Worm (Caenorhabditis elegans) whole organism, L4 larva: ENCODE data around the gene flp-25.

ENCODE experiments used
- F37D6.2 ChIP-seq: sonication (generic microtip); optimal IDR thresholded peaks from 2 replicates; lab custom pipeline; 2016; ENCODE audit warnings: mild to moderate bottlenecking, missing genetic modification characterization, missing compliant biosample characterization
- Y75B8A.6 ChIP-seq: fragments of 200-800 bp; sonication (Bioruptor generic); IDR thresholded peaks from 2 replicates; pipeline ENCODE4 v1.3.6; 2022; ENCODE audit warnings: missing genetic modification reagents, missing genetic modification characterization, missing compliant biosample characterization
- pqm-1 ChIP-seq: sonication (generic microtip); optimal IDR thresholded peaks from 2 replicates; lab custom pipeline; 2017; ENCODE audit warnings: missing biosample characterization, missing genetic modification characterization
- unc-62 ChIP-seq, 3 experiments: fragments of 150-350 bp in 1 of 3; sonication (generic microtip); optimal IDR thresholded peaks in 2 of 3; peaks in 1 of 3; 1 replicate in 1 of 3; 2 replicates in 2 of 3; lab custom pipeline; 2014 to 2017; ENCODE audit warnings: missing biosample characterization in 3 of 3, missing genetic modification characterization in 3 of 3, missing genetic modification reagents in 3 of 3, missing genotype in 1 of 3

DNA sequence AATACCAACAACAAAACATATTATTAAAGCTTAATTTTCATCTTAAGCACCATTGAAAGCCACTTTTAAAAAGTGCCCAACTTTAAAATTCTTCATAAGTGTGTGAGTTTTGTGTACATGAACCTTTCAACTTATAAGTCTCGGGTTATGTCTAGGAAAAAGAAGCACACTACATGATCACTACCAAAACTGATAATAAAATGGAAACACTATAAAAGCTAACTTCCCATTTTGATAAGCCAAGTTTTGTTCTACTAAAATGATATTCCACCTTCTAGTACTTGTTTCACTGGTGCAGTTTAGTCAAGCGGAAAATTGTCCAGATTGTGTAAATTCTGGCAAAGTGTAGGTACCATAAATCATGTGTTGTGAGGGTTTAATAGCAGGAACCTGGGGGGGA, 46.9 kb upstream of the flp-25 start, which contains the start of gene C40H1.8:
- TF ChIP-seq Y75B8A.6 (GFP tag; lab: Robert Waterston, UW) (no peak), unc-62 (GFP tag; optimal IDR thresholded peaks at IDR 0.05 in 1 of 2; lab: Kevin White, UChicago) (no peak), unc-62 (tag; optimal IDR thresholded peaks at IDR 0.05; lab: Kevin White, UChicago) (no peak), pqm-1 (tag; lab: Kevin White, UChicago) (peak; percentile 15), F37D6.2 (no peak)
